Worm (Caenorhabditis elegans): Measurements from ENCODE around the gene Y75B7AR.1.

Y75B7AR.1 gene

ce11 chrV:1422269-1422668 is 29.5 kb upstream of the Y75B7AR.1 start:
- TF ChIP-seq fkh-10 (GFP tag; optimal IDR thresholded peaks at IDR 0.05), result peak; percentile 8
- no peak for TF ChIP-seq aly-2 (tag; optimal IDR thresholded peaks at IDR 0.05)
- TF ChIP-seq lin-14 (GFP tag; optimal IDR thresholded peaks at IDR 0.05), result peak; percentile 78

ce11 chrV:1416154-1416553 is 23.4 kb upstream of the Y75B7AR.1 start:
- TF ChIP-seq elt-2 (tag; optimal IDR thresholded peaks at IDR 0.05) (no peak), lin-15B (tag; optimal IDR thresholded peaks at IDR 0.05) (no peak), lin-35 (GFP tag; optimal IDR thresholded peaks at IDR 0.05) (no peak), unc-98 (GFP tag; IDR thresholded peaks at IDR 0.05) (no peak), aly-2 (tag; optimal IDR thresholded peaks at IDR 0.05) (no peak), tbx-2 (tag; optimal IDR thresholded peaks at IDR 0.05) (no peak)

DNA sequence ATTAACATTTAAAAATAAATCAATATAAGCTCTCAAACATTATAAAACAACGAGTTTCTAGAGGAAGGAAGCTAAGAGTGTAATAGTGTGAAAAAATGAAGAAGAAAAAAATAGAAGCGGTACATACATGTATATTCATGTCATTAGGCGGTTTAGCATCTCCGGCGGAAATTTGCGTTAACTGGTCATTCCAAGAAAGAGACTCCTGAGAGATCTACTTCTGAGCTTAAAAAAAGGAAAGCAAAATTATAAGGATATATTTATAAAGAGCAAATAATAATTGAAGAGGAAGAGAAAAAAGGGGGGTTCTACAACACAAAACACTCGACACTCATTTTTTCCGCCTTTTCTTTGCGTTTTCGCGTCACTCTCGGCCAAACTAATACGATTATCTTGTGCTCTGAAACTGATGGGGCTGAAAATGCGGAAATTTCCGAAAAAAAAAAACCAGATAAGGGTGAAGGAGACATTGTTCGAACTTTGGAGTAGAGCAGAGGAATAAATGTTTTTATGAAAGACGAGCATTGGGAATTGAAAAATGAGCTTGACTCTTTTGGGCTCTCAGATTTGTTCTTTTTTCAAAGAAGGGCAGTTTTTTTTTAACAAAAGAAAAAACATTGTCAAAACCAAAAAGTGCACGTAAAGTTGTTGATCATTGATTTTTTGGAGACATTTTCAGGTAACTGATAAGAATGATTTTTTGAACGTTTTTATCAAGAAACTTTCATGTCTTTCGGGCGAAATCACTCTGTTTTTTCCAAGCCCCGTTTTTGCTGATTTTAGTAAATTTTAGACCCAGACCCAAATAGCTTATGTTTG is 22.0 kb upstream of the Y75B7AR.1 start:
- TF ChIP-seq unc-98 (GFP tag; IDR thresholded peaks at IDR 0.05), result no peak
- no peak for TF ChIP-seq ceh-8 (GFP tag; optimal IDR thresholded peaks at IDR 0.05)
- no peak for TF ChIP-seq sup-37 (GFP tag; optimal IDR thresholded peaks at IDR 0.05)
- TF ChIP-seq pqm-1 (tag; optimal IDR thresholded peaks at IDR 0.05), result no peak
- no peak for TF ChIP-seq mef-2 (tag; optimal IDR thresholded peaks at IDR 0.05)
- TF ChIP-seq elt-3 (tag; optimal IDR thresholded peaks at IDR 0.05), result no peak
- no peak for TF ChIP-seq nhr-84 (tag; optimal IDR thresholded peaks at IDR 0.05)
- TF ChIP-seq sox-4 (tag; optimal IDR thresholded peaks at IDR 0.05), result no peak
- TF ChIP-seq fkh-4 (tag; optimal IDR thresholded peaks at IDR 0.05; ENCODE audit: borderline replicate concordance), result no peak
- TF ChIP-seq zip-4 (GFP tag; optimal IDR thresholded peaks at IDR 0.05), result no peak
- TF ChIP-seq nhr-77 (tag; optimal IDR thresholded peaks at IDR 0.05), result no peak
- no peak for TF ChIP-seq nhr-237 (tag; optimal IDR thresholded peaks at IDR 0.05)
- no peak for TF ChIP-seq lir-3 (tag; optimal IDR thresholded peaks at IDR 0.05; ENCODE audit: poor library complexity)
- TF ChIP-seq lsy-2 (tag; optimal IDR thresholded peaks at IDR 0.05), result no peak
- no peak for TF ChIP-seq nhr-12 (tag; optimal IDR thresholded peaks at IDR 0.05)
- TF ChIP-seq zag-1 (tag; optimal IDR thresholded peaks at IDR 0.05), result no peak
- TF ChIP-seq tlp-1 (tag; optimal IDR thresholded peaks at IDR 0.05), result no peak
- no peak for TF ChIP-seq aly-2 (tag; optimal IDR thresholded peaks at IDR 0.05)
- TF ChIP-seq nhr-76 (tag; optimal IDR thresholded peaks at IDR 0.05), result no peak
- no peak for TF ChIP-seq isw-1 (GFP tag; IDR thresholded peaks at IDR 0.05)
- TF ChIP-seq sptf-1 (tag; optimal IDR thresholded peaks at IDR 0.05), result no peak
- TF ChIP-seq efl-3 (GFP tag; optimal IDR thresholded peaks at IDR 0.05), result no peak
- no peak for TF ChIP-seq nhr-19 (GFP tag; conservative IDR thresholded peaks at IDR 0.05)
- peak; percentile 88 for TF ChIP-seq egl-13 (tag; optimal IDR thresholded peaks at IDR 0.05)
- no peak for TF ChIP-seq lin-39 (tag; optimal IDR thresholded peaks at IDR 0.05)
- TF ChIP-seq fkh-8 (tag; optimal IDR thresholded peaks at IDR 0.05), result no peak
- TF ChIP-seq lin-14 (GFP tag; optimal IDR thresholded peaks at IDR 0.05), result peak; percentile 61
- TF ChIP-seq nhr-47 (tag; optimal IDR thresholded peaks at IDR 0.05), result peak; percentile 50
- TF ChIP-seq elt-2 (tag; optimal IDR thresholded peaks at IDR 0.05), result peak; percentile 63
- TF ChIP-seq C04F5.9 (tag; optimal IDR thresholded peaks at IDR 0.05), result no peak
- no peak for TF ChIP-seq hpl-2 (GFP tag; optimal IDR thresholded peaks at IDR 0.05)
- no peak for TF ChIP-seq mab-9 (GFP tag; IDR thresholded peaks at IDR 0.05)
- no peak for TF ChIP-seq tbx-2 (tag; optimal IDR thresholded peaks at IDR 0.05)
- TF ChIP-seq unc-30 (tag; optimal IDR thresholded peaks at IDR 0.05), result no peak
- no peak for TF ChIP-seq nhr-90 (tag; optimal IDR thresholded peaks at IDR 0.05; ENCODE audit: poor library complexity)
- no peak for TF ChIP-seq dpl-1 (GFP tag; optimal IDR thresholded peaks at IDR 0.05)
- no peak for TF ChIP-seq F16B12.6 (tag; optimal IDR thresholded peaks at IDR 0.05)
- TF ChIP-seq unc-130 (tag; optimal IDR thresholded peaks at IDR 0.05), result no peak
- TF ChIP-seq nhr-71 (tag; optimal IDR thresholded peaks at IDR 0.05), result peak; percentile 20
- TF ChIP-seq dsc-1 (tag; optimal IDR thresholded peaks at IDR 0.05), result peak; percentile 10
- TF ChIP-seq xbp-1 (tag; optimal IDR thresholded peaks at IDR 0.05), result no peak
